Worm (Caenorhabditis elegans): ENCODE data around the gene comt-2.
"Not testable (repeated sequence)": the region's sequence is repeated elsewhere in the genome, so short reads cannot be mapped to it uniquely, and the experiment has no call there.

Gene comt-2

DNA sequence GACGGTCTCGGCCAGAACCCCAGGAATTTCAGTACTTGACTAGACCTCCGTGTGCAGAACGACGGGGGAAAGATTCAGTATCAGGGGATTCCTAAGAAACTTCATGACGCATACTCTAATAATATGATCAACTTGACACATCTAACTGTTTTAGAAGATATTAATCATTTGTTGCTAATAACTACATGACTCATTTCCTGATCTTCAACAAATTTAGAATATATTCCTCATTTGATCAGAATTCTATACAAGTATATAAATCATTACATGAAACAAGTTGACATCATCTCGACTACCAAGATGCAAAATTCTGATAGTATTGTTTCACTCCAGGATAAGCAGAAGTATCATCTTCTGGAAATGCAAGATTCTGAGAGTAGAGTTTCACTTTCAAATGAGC lies 40.9 kb upstream of the comt-2 start, which contains the start of gene Y32B12B.8:
Y32B12B.8 (plus strand) TSS at position 301 of the 400 bp plus-strand sequence.
- TF ChIP-seq ama-1 (optimal IDR thresholded peaks at IDR 0.05): no peak

ce11 chrV:16534000-16534399 lies 39.7 kb upstream of the comt-2 start, which contains the start of gene cpr-2:
Gene cpr-2 (minus strand): TSS chrV:16534100.
- TF ChIP-seq crh-2 (tag; optimal IDR thresholded peaks at IDR 0.05): no peak
- TF ChIP-seq F13H6.1 (tag; optimal IDR thresholded peaks at IDR 0.05): no peak
- no peak for TF ChIP-seq snpc-4 (tag; optimal IDR thresholded peaks at IDR 0.05)
- TF ChIP-seq ztf-4 (tag; optimal IDR thresholded peaks at IDR 0.05): no peak
- TF ChIP-seq unc-39 (tag; optimal IDR thresholded peaks at IDR 0.05): no peak

- TF ChIP-seq elt-1 (tag; optimal IDR thresholded peaks at IDR 0.05) (no peak), C34F6.9 (tag; optimal IDR thresholded peaks at IDR 0.05) (no peak), sma-3 (GFP tag; optimal IDR thresholded peaks at IDR 0.05) (no peak), skn-1 (tag; optimal IDR thresholded peaks at IDR 0.05) (no peak), ztf-11 (tag; optimal IDR thresholded peaks at IDR 0.05) (no peak), mab-5 (tag; optimal IDR thresholded peaks at IDR 0.05) (no peak), unc-62 (GFP tag; optimal IDR thresholded peaks at IDR 0.05) (no peak), egl-27 (tag; optimal IDR thresholded peaks at IDR 0.05) (no peak), aly-2 (tag; optimal IDR thresholded peaks at IDR 0.05) (no peak)
These were observed 33.5 kb upstream of the comt-2 start, which contains the start of gene F36D3.16 for ce11 chrV:16527796-16528195. Gene F36D3.16 (plus strand): TSS chrV:16528096.

DNA sequence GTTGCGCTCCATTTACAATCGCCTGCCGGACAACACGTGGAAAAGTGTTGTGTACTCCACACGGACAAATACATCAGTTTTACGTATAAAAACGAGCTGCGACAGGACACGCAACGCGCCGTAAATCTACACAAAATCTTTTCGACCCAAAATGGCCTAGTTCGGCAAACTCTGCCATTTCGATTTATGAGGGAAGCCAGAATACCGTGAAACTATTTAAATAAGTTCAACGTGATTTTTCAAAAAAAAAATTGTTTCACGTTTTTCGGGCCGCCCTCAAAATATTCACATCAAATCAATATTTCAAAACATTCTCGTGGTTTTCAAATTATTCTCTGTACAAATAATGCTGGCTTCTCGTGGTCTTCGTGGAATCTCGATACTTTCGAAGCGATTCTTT lies 32.6 kb upstream of the comt-2 start, which contains the start of gene F36D3.8:
F36D3.8 (plus strand) TSS at position 301 of the 400 bp plus-strand sequence.
- no peak for TF ChIP-seq peb-1 (tag; optimal IDR thresholded peaks at IDR 0.05)
- TF ChIP-seq nhr-23 (tag; optimal IDR thresholded peaks at IDR 0.05): no peak
- no peak for TF ChIP-seq nhr-21 (tag; optimal IDR thresholded peaks at IDR 0.05)
- no peak for TF ChIP-seq skn-1 (tag; optimal IDR thresholded peaks at IDR 0.05)
- TF ChIP-seq C34F6.9 (tag; optimal IDR thresholded peaks at IDR 0.05): no peak
- no peak for TF ChIP-seq R02D3.7 (tag; optimal IDR thresholded peaks at IDR 0.05)

ce11 chrV:16522242-16522641 lies 28.0 kb upstream of the comt-2 start, which contains the start of gene srw-34:
Gene srw-34 (minus strand): TSS chrV:16522342.
- TF ChIP-seq mdl-1 (tag; optimal IDR thresholded peaks at IDR 0.05) (no peak), ztf-11 (tag; optimal IDR thresholded peaks at IDR 0.05) (no peak), unc-62 (GFP tag; optimal IDR thresholded peaks at IDR 0.05) (no peak), sem-4 (tag; optimal IDR thresholded peaks at IDR 0.05) (no peak), elt-1 (tag; optimal IDR thresholded peaks at IDR 0.05) (no peak), C34F6.9 (tag; optimal IDR thresholded peaks at IDR 0.05) (no peak), F13H6.1 (tag; optimal IDR thresholded peaks at IDR 0.05) (no peak), lsy-2 (tag; optimal IDR thresholded peaks at IDR 0.05) (no peak), nhr-23 (tag; optimal IDR thresholded peaks at IDR 0.05) (no peak), nhr-10 (tag; optimal IDR thresholded peaks at IDR 0.05) (no peak), crh-2 (tag; optimal IDR thresholded peaks at IDR 0.05) (no peak), ztf-4 (tag; optimal IDR thresholded peaks at IDR 0.05) (no peak)

DNA sequence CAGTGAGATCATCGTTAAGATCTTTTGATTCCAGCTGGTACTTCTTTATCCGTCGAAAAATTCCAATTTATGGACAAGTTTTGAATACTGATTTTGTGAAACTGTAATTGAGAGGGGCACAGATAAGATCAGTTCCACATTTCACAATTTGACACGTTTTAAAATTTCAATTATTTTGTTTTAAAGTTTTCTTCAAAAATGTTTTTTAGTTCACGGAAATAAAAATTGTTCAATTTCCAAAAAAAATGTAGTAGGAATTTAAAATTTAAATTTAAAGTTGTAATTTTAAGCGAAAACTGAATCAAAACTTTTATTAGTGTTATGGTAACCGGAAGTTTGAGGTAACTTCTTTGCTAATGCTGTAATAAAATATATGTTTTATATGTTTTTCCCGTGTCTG lies 23.3 kb upstream of the comt-2 start, which contains the start of gene F36D3.4:
F36D3.4 (minus strand) TSS at position 101 of the 400 bp plus-strand sequence.
- TF ChIP-seq snpc-4 (tag; optimal IDR thresholded peaks at IDR 0.05) (no peak), nhr-11 (tag; optimal IDR thresholded peaks at IDR 0.05) (no peak), ceh-16 (tag; optimal IDR thresholded peaks at IDR 0.05) (no peak), lin-11 (tag; optimal IDR thresholded peaks at IDR 0.05) (no peak), dmd-4 (tag; optimal IDR thresholded peaks at IDR 0.05) (no peak), ztf-1 (GFP tag; conservative IDR thresholded peaks at IDR 0.05) (no peak), sma-9 (GFP tag; optimal IDR thresholded peaks at IDR 0.05) (no peak), sma-9 (tag; optimal IDR thresholded peaks at IDR 0.05) (no peak), R02D3.7 (tag; optimal IDR thresholded peaks at IDR 0.05) (no peak), mbf-1 (tag; optimal IDR thresholded peaks at IDR 0.05) (no peak)

DNA sequence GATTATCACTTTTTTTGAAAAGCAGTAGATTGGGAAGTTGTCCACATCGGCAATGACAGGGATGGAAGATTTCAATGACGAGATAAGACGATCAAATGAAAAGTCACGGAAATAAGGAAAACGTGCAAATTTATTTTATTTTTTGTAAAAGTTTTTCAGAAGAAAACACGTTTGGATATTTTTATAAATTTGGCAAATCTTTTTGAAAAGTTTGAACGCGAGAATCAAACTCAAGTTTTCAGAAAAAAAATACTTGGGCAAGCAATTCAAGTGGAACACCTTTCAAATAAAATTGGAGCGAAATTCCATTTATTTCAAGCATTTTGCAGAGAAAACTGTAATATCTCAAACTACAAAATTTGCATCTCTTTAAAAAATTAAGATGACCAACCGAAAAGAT lies 20.9 kb upstream of the comt-2 start, which contains the start of gene F36D3.5:
F36D3.5 (minus strand) TSS at position 101 of the 400 bp plus-strand sequence.
- TF ChIP-seq crh-2 (tag; optimal IDR thresholded peaks at IDR 0.05); gmeb-1 (tag; optimal IDR thresholded peaks at IDR 0.05); unc-62 (GFP tag; optimal IDR thresholded peaks at IDR 0.05): not testable (repeated sequence)

All from whole organism, L2 larva.